Worm (Caenorhabditis elegans): ENCODE data around the gene Y53G8AR.5.

Y53G8AR.5 gene

DNA sequence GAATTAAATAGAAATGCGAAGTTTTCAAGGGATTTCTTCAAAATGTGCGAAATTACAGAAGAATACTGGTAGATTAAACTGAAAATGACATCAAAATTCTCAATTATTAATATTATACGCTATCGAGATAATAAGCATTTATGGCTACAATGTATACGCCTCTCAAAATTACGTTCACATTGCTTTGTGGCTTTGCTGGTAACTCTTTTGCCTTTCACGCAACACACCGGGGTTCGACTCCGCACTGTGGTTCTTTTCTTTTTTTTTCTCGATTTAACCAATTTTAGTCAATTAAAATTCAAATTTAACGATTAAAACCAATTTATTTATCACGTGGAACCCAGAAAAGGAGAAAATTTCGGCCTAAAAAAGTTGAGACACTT lies 48.2 kb upstream of the Y53G8AR.5 start (continued):
- peak; percentile 84 for TF ChIP-seq D1046.2 (GFP tag; IDR thresholded peaks at IDR 0.05)
- 0 out of 2 replicates have a peak, but pooled peaks have one; percentile 38 for TF ChIP-seq saeg-2 (GFP tag; IDR thresholded peaks at IDR 0.05)
- TF ChIP-seq ceh-28 (tag; optimal IDR thresholded peaks at IDR 0.05), result no peak
- no peak for TF ChIP-seq cey-2 (tag; optimal IDR thresholded peaks at IDR 0.05; ENCODE audit: borderline replicate concordance, insufficient read depth)
- TF ChIP-seq daf-19 (GFP tag; conservative IDR thresholded peaks at IDR 0.05), result 0 out of 2 replicates have a peak, but pooled peaks have one; percentile 54
- peak; percentile 71 for TF ChIP-seq ZK337.2 (GFP tag; IDR thresholded peaks at IDR 0.05)
- no peak for TF ChIP-seq skn-1 (tag; optimal IDR thresholded peaks at IDR 0.05)
- no peak for TF ChIP-seq R02D3.7 (tag; optimal IDR thresholded peaks at IDR 0.05)
- TF ChIP-seq ces-1 (GFP tag; optimal IDR thresholded peaks at IDR 0.05), result no peak
- no peak for TF ChIP-seq ceh-82 (tag; optimal IDR thresholded peaks at IDR 0.05)
- no peak for TF ChIP-seq daf-8 (GFP tag; IDR thresholded peaks at IDR 0.05)
- no peak for TF ChIP-seq Y5F2A.4 (GFP tag; optimal IDR thresholded peaks at IDR 0.05)
- TF ChIP-seq dpl-1 (GFP tag; optimal IDR thresholded peaks at IDR 0.05), result no peak
- 0 out of 2 replicates have a peak, but pooled peaks have one; percentile 7 for TF ChIP-seq zfp-3 (GFP tag; conservative IDR thresholded peaks at IDR 0.05)
- TF ChIP-seq egl-43 (GFP tag; IDR thresholded peaks at IDR 0.05), result peak; percentile 87
- TF ChIP-seq fkh-10 (GFP tag; optimal IDR thresholded peaks at IDR 0.05), result no peak
- TF ChIP-seq ama-1 (optimal IDR thresholded peaks at IDR 0.05), result no peak
- TF ChIP-seq hmg-1.1 (GFP tag; IDR thresholded peaks at IDR 0.05), result peak; percentile 37
- no peak for TF ChIP-seq nhr-10 (tag; optimal IDR thresholded peaks at IDR 0.05)
- no peak for TF ChIP-seq daf-12 (tag; optimal IDR thresholded peaks at IDR 0.05)
- TF ChIP-seq hlh-11 (tag; optimal IDR thresholded peaks at IDR 0.05), result no peak
- no peak for TF ChIP-seq lin-15B (tag; optimal IDR thresholded peaks at IDR 0.05)
- peak; percentile 71 to 90; a peak in 3 of 4 replicates for TF ChIP-seq madf-5 (GFP tag; IDR thresholded peaks at IDR 0.05)
- no peak for TF ChIP-seq nhr-237 (tag; optimal IDR thresholded peaks at IDR 0.05)
- TF ChIP-seq dve-1 (tag; optimal IDR thresholded peaks at IDR 0.05; ENCODE audit: insufficient read depth), result no peak
- peak; percentile 66 for TF ChIP-seq mes-2 (tag; optimal IDR thresholded peaks at IDR 0.05; ENCODE audit: poor library complexity, severe bottlenecking)
- peak; percentile 75 for TF ChIP-seq lin-38 (GFP tag; IDR thresholded peaks at IDR 0.05)
- peak; percentile 41 for TF ChIP-seq duxl-1 (tag; optimal IDR thresholded peaks at IDR 0.05; ENCODE audit: poor library complexity)
- no peak for TF ChIP-seq ceh-62 (tag; optimal IDR thresholded peaks at IDR 0.05)
- TF ChIP-seq nhr-6 (tag; optimal IDR thresholded peaks at IDR 0.05), result no peak
- TF ChIP-seq ztf-11 (tag; optimal IDR thresholded peaks at IDR 0.05), result no peak
- TF ChIP-seq nhr-77 (tag; optimal IDR thresholded peaks at IDR 0.05), result no peak
- peak; percentile 73 for TF ChIP-seq ctbp-1 (GFP tag; IDR thresholded peaks at IDR 0.05)
- TF ChIP-seq Y105C5A.15 (GFP tag; IDR thresholded peaks at IDR 0.05), result peak; percentile 73; the same call in 1 of the 2 replicates
- peak; percentile 64 for TF ChIP-seq F49E8.2 (tag; optimal IDR thresholded peaks at IDR 0.05; ENCODE audit: borderline replicate concordance)
- TF ChIP-seq ztf-7 (tag; optimal IDR thresholded peaks at IDR 0.05), result peak; percentile 11
- TF ChIP-seq egl-27 (tag; optimal IDR thresholded peaks at IDR 0.05), result no peak
- peak; percentile 80 for TF ChIP-seq F26F4.8 (GFP tag; conservative IDR thresholded peaks at IDR 0.05)
- no peak for TF ChIP-seq tag-97 (GFP tag; IDR thresholded peaks at IDR 0.05)
- no peak for TF ChIP-seq spr-3 (GFP tag; optimal IDR thresholded peaks at IDR 0.05)
- peak; percentile 74 for TF ChIP-seq arid-1 (GFP tag; conservative IDR thresholded peaks at IDR 0.05)
- no peak for TF ChIP-seq hlh-30 (tag; optimal IDR thresholded peaks at IDR 0.05; ENCODE audit: insufficient read depth)
- no peak for TF ChIP-seq ceh-44 (GFP tag; IDR thresholded peaks at IDR 0.05)
- no peak for TF ChIP-seq zip-2 (tag; optimal IDR thresholded peaks at IDR 0.05)
- TF ChIP-seq lin-29 (GFP tag; IDR thresholded peaks at IDR 0.05), result 0 out of 2 replicates have a peak, but pooled peaks have one; percentile 33
- TF ChIP-seq php-3 (GFP tag; IDR thresholded peaks at IDR 0.05), result peak; percentile 60
- no peak for TF ChIP-seq aha-1 (tag)
- peak; percentile 56 for TF ChIP-seq spr-1 (tag; optimal IDR thresholded peaks at IDR 0.05)
- no peak for TF ChIP-seq set-16 (GFP tag; IDR thresholded peaks at IDR 0.05)
- TF ChIP-seq snpc-1.2 (GFP tag; IDR thresholded peaks at IDR 0.05), result peak; percentile 60; the same call in 1 of the 2 replicates
- TF ChIP-seq lin-13 (GFP tag; optimal IDR thresholded peaks at IDR 0.05), result no peak

Measured in whole organism, L4 larva.